Worm (Caenorhabditis elegans) whole organism, young adult: ENCODE measurements around the gene C01B9.1.

ENCODE experiments used
- B0261.1 ChIP-seq: sonication (generic microtip); optimal IDR thresholded peaks from 2 replicates; lab custom pipeline; 2016; ENCODE audit warnings: mild to moderate bottlenecking, missing genetic modification characterization, moderate library complexity, missing compliant biosample characterization
- B0336.3 ChIP-seq: fragments of 200-800 bp; sonication (Bioruptor generic); IDR thresholded peaks from 2 replicates; pipeline ENCODE4 v1.3.6; 2022; ENCODE audit warnings: missing genetic modification characterization, missing compliant biosample characterization
- C06A6.2 ChIP-seq: fragments of 200-800 bp; sonication (Bioruptor generic); conservative IDR thresholded peaks from 2 replicates; pipeline ENCODE4 v1.3.6; 2022; ENCODE audit warnings: missing genetic modification characterization, missing compliant biosample characterization
- Y53G8AR.9 ChIP-seq: fragments of 200-800 bp; sonication (Bioruptor generic); conservative IDR thresholded peaks from 2 replicates; pipeline ENCODE4 v1.3.6; 2022; ENCODE audit warnings: missing genetic modification reagents, missing genetic modification characterization, missing compliant biosample characterization
- ZK185.1 ChIP-seq: sonication (generic microtip); optimal IDR thresholded peaks from 2 replicates; lab custom pipeline; 2016; ENCODE audit warnings: mild to moderate bottlenecking, missing genetic modification characterization, missing compliant biosample characterization; ENCODE audit not compliant: poor library complexity, severe bottlenecking
- akir-1 ChIP-seq: fragments of 200-800 bp; sonication (Bioruptor generic); optimal IDR thresholded peaks from 2 replicates; lab custom pipeline; 2018; ENCODE audit warnings: mild to moderate bottlenecking, missing genetic modification characterization, moderate library complexity, missing compliant biosample characterization
- atf-7 ChIP-seq: sonication (generic microtip); optimal IDR thresholded peaks from 2 replicates; lab custom pipeline; 2017; ENCODE audit warnings: mild to moderate bottlenecking, missing genetic modification characterization, missing compliant biosample characterization
- attf-5 ChIP-seq: fragments of 200-800 bp; sonication (Bioruptor generic); optimal IDR thresholded peaks from 2 replicates; lab custom pipeline; 2018; ENCODE audit warnings: mild to moderate bottlenecking, missing genetic modification characterization, missing compliant biosample characterization
- bed-1 ChIP-seq: fragments of 200-800 bp; sonication (Bioruptor generic); IDR thresholded peaks from 2 replicates; pipeline ENCODE4 v1.3.6; 2022; ENCODE audit warnings: missing genetic modification reagents, missing genetic modification characterization, missing compliant biosample characterization
- ceh-27 ChIP-seq: fragments of 200-800 bp; sonication (Bioruptor generic); optimal IDR thresholded peaks from 2 replicates; lab custom pipeline; 2018; ENCODE audit warnings: mild to moderate bottlenecking, missing genetic modification characterization, moderate library complexity, missing compliant biosample characterization
- ceh-40 ChIP-seq: fragments of 200-800 bp; sonication (Bioruptor generic); IDR thresholded peaks from 2 replicates; pipeline ENCODE4 v1.3.6; 2022; ENCODE audit warnings: missing genetic modification characterization, missing compliant biosample characterization
- die-1 ChIP-seq: sonication (generic microtip); optimal IDR thresholded peaks from 2 replicates; lab custom pipeline; 2016; ENCODE audit warnings: missing genotype, mild to moderate bottlenecking, missing genetic modification characterization, missing compliant biosample characterization
- dox-1 ChIP-seq: fragments of 200-800 bp; sonication (Bioruptor generic); IDR thresholded peaks from 2 replicates; pipeline ENCODE4 v1.3.6; 2022; ENCODE audit warnings: missing genetic modification reagents, missing genetic modification characterization, missing compliant biosample characterization
- egrh-3 ChIP-seq: fragments of 200-800 bp; sonication (Bioruptor generic); IDR thresholded peaks from 2 replicates; pipeline ENCODE4 v1.3.6; 2022; ENCODE audit warnings: missing genetic modification reagents, missing genetic modification characterization, missing compliant biosample characterization
- ekl-4 ChIP-seq: fragments of 200-800 bp; sonication (Bioruptor generic); IDR thresholded peaks from 2 replicates; pipeline ENCODE4 v1.3.6; 2022; ENCODE audit warnings: missing genetic modification reagents, missing genetic modification characterization, missing compliant biosample characterization
- hlh-12 ChIP-seq: sonication (generic microtip); optimal IDR thresholded peaks from 2 replicates; lab custom pipeline; 2016; ENCODE audit warnings: missing genetic modification characterization, missing compliant biosample characterization
- hmg-1.2 ChIP-seq: fragments of 200-800 bp; sonication (Bioruptor generic); IDR thresholded peaks from 2 replicates; pipeline ENCODE4 v1.3.6; 2022; ENCODE audit warnings: missing genetic modification reagents, missing genetic modification characterization, missing compliant biosample characterization
- hsf-1 ChIP-seq: fragments of 200-800 bp; sonication (Bioruptor generic); IDR thresholded peaks from 2 replicates; pipeline ENCODE4 v1.3.6; 2022; ENCODE audit warnings: missing genetic modification reagents, missing genetic modification characterization, missing compliant biosample characterization
- let-526 ChIP-seq: fragments of 200-800 bp; sonication (Bioruptor generic); IDR thresholded peaks from 2 replicates; pipeline ENCODE4 v1.3.6; 2022; ENCODE audit warnings: missing genetic modification reagents, missing genetic modification characterization, missing compliant biosample characterization
- let-607 ChIP-seq, 2 experiments: fragments of 200-800 bp in 1 of 2; sonication (Bioruptor generic) in 1 of 2; sonication (generic microtip) in 1 of 2; optimal IDR thresholded peaks; 2 replicates each; lab custom pipeline; 2016 to 2018; ENCODE audit warnings: mild to moderate bottlenecking in 2 of 2, missing compliant biosample characterization in 2 of 2, missing genetic modification characterization in 2 of 2, moderate library complexity in 2 of 2, missing genotype in 1 of 2
- lin-26 ChIP-seq: fragments of 200-800 bp; sonication (Bioruptor generic); IDR thresholded peaks from 2 replicates; pipeline ENCODE4 v1.3.6; 2022; ENCODE audit warnings: missing genetic modification reagents, missing genetic modification characterization, missing compliant biosample characterization
- lsl-1 ChIP-seq: fragments of 200-800 bp; sonication (Bioruptor generic); optimal IDR thresholded peaks from 2 replicates; lab custom pipeline; 2018; ENCODE audit warnings: mild to moderate bottlenecking, missing genetic modification characterization, moderate library complexity, missing compliant biosample characterization
- madf-10 ChIP-seq: sonication (generic microtip); optimal IDR thresholded peaks from 2 replicates; lab custom pipeline; 2016; ENCODE audit warnings: mild to moderate bottlenecking, missing genetic modification characterization, missing compliant biosample characterization
- madf-8 ChIP-seq: fragments of 200-800 bp; sonication (Bioruptor generic); conservative IDR thresholded peaks from 2 replicates; pipeline ENCODE4 v1.3.6; 2022; ENCODE audit warnings: missing genetic modification reagents, missing genetic modification characterization, missing compliant biosample characterization
- nfyb-1 ChIP-seq: fragments of 200-800 bp; sonication (Bioruptor generic); IDR thresholded peaks from 2 replicates; pipeline ENCODE4 v1.3.6; 2022; ENCODE audit warnings: missing genetic modification reagents, missing genetic modification characterization, missing compliant biosample characterization
- nhr-120 ChIP-seq: fragments of 200-800 bp; sonication (Bioruptor generic); IDR thresholded peaks from 2 replicates; pipeline ENCODE4 v1.3.6; 2022; ENCODE audit warnings: missing genetic modification characterization, missing compliant biosample characterization
- nhr-179 ChIP-seq: sonication (generic microtip); optimal IDR thresholded peaks from 2 replicates; lab custom pipeline; 2016; ENCODE audit warnings: mild to moderate bottlenecking, missing genetic modification characterization, missing compliant biosample characterization
- nhr-80 ChIP-seq: sonication (generic microtip); optimal IDR thresholded peaks from 2 replicates; lab custom pipeline; 2016; ENCODE audit warnings: missing genetic modification characterization, missing compliant biosample characterization
- nhr-90 ChIP-seq: sonication (generic microtip); optimal IDR thresholded peaks from 2 replicates; lab custom pipeline; 2016; ENCODE audit warnings: missing genotype, mild to moderate bottlenecking, missing genetic modification characterization, missing compliant biosample characterization
- rec-8 ChIP-seq, 2 experiments: sonication (generic microtip); optimal IDR thresholded peaks; 2 replicates each; lab custom pipeline; 2016; ENCODE audit warnings: mild to moderate bottlenecking in 2 of 2, missing genetic modification characterization in 2 of 2, missing genetic modification reagents in 2 of 2, missing genotype in 2 of 2, missing biosample characterization in 1 of 2, missing compliant biosample characterization in 1 of 2, moderate library complexity in 1 of 2
- repo-1 ChIP-seq: sonication (generic microtip); optimal IDR thresholded peaks from 2 replicates; lab custom pipeline; 2017; ENCODE audit warnings: mild to moderate bottlenecking, missing genetic modification characterization, missing compliant biosample characterization
- rpc-1 ChIP-seq, 2 experiments: fragments of 150-350 bp in 1 of 2; sonication (generic microtip) in 1 of 2; optimal IDR thresholded peaks; 2 replicates each; lab custom pipeline; 2014 to 2018; ENCODE audit warnings: missing biosample characterization in 1 of 2, missing genetic modification characterization in 1 of 2, missing genetic modification reagents in 1 of 2, missing genotype in 1 of 2
- snpc-1.1 ChIP-seq: sonication (generic microtip); optimal IDR thresholded peaks from 2 replicates; lab custom pipeline; 2017; ENCODE audit warnings: missing genetic modification characterization, mild to moderate bottlenecking, missing compliant biosample characterization, antibody characterized with exemption, moderate library complexity, missing genotype, missing genetic modification reagents; ENCODE audit not compliant: insufficient read depth
- snpc-1.3 ChIP-seq: sonication (generic microtip); optimal IDR thresholded peaks from 2 replicates; lab custom pipeline; 2017; ENCODE audit warnings: missing genetic modification characterization, mild to moderate bottlenecking, missing compliant biosample characterization, antibody characterized with exemption, moderate library complexity, missing genotype, missing genetic modification reagents; ENCODE audit not compliant: insufficient read depth
- snpc-4 ChIP-seq, 5 experiments: fragments of 150-350 bp in 1 of 5; sonication (generic microtip) in 4 of 5; optimal IDR thresholded peaks; 2 replicates each; lab custom pipeline; 2014 to 2018; ENCODE audit warnings: missing genetic modification characterization in 5 of 5, missing biosample characterization in 3 of 5, antibody characterized with exemption in 2 of 5, mild to moderate bottlenecking in 2 of 5, missing compliant biosample characterization in 2 of 5, missing genotype in 2 of 5, moderate library complexity in 2 of 5, missing genetic modification reagents in 1 of 5
- tbp1 ChIP-seq: fragments of 200-800 bp; sonication (Bioruptor generic); optimal IDR thresholded peaks from 2 replicates; lab custom pipeline; 2018; ENCODE audit warnings: mild to moderate bottlenecking, missing genetic modification characterization, missing compliant biosample characterization
- zfh-2 ChIP-seq: fragments of 200-800 bp; sonication (Bioruptor generic); conservative IDR thresholded peaks from 2 replicates; pipeline ENCODE4 v1.3.6; 2022; ENCODE audit warnings: missing genetic modification reagents, missing genetic modification characterization, missing compliant biosample characterization
- ztf-3 ChIP-seq: fragments of 200-800 bp; sonication (Bioruptor generic); optimal IDR thresholded peaks from 2 replicates; lab custom pipeline; 2018; ENCODE audit warnings: mild to moderate bottlenecking, missing genetic modification characterization, missing compliant biosample characterization

Gene C01B9.1

DNA sequence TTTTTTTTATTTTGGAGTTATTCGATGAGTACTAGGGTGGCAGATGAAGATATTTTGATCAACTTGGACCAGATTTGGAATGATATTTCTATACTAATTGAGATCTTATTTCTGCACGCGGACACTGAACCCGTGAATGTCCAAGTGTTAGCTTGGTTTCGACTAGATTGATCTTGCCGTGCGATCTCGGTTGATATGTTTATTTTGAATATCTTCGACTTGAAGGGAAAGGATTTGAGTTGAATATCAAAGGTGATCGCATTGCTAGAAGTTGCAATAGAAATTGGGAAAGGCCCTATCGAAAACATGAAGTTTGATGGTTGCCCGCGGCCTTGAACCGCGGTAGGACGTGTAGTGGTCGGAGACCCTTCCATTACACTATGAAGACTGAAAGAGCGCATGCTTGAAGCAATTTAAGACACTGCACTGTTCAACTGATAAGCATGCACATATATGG lies 9.4 kb downstream of the C01B9.1 start:
- TF ChIP-seq nfyb-1 (0 out of 2 replicates have a peak, but pooled peaks have one; percentile 49), snpc-1.3 (tag; lab: Kevin White, UChicago) (no peak), B0336.3 (GFP tag; lab: Robert Waterston, UW) (peak; percentile 50; the same call in 1 of the 2 replicates), tbp1 (GFP tag; lab: Kevin White, UChicago) (peak; percentile 82), let-607 (tag; optimal IDR thresholded peaks at IDR 0.05; lab: Kevin White, UChicago) (peak; percentile 23 to 61), rpc-1 (optimal IDR thresholded peaks at IDR 0.05; lab: Kevin White, UChicago) (peak; percentile 69), rpc-1 (tag; optimal IDR thresholded peaks at IDR 0.05; lab: Kevin White, UChicago) (peak; percentile 63), ZK185.1 (peak; percentile 83), ceh-27 (GFP tag; lab: Kevin White, UChicago) (peak; percentile 7), repo-1 (peak; percentile 81), nhr-120 (GFP tag; lab: Robert Waterston, UW) (no peak), atf-7 (peak; percentile 68), ztf-3 (GFP tag; lab: Kevin White, UChicago) (peak; percentile 11), Y53G8AR.9 (peak; percentile 24; the same call in 1 of the 2 replicates), nhr-179 (tag; lab: Kevin White, UChicago) (peak; percentile 61), hsf-1 (GFP tag; lab: Robert Waterston, UW) (no peak), madf-8 (GFP tag; lab: Robert Waterston, UW) (no peak), C06A6.2 (GFP tag; lab: Robert Waterston, UW) (no peak), nhr-90 (tag; lab: Kevin White, UChicago) (peak; percentile 68), dox-1 (GFP tag; lab: Robert Waterston, UW) (peak; percentile 57), bed-1 (GFP tag; lab: Robert Waterston, UW) (no peak), rec-8 (tag; optimal IDR thresholded peaks at IDR 0.05; lab: Kevin White, UChicago) (peak in 1 of 2 experiments; percentile 18), lsl-1 (peak; percentile 8), die-1 (peak; percentile 22), hmg-1.2 (GFP tag; lab: Robert Waterston, UW) (0 out of 2 replicates have a peak, but pooled peaks have one; percentile 5), B0261.1 (tag; lab: Kevin White, UChicago) (peak; percentile 66), snpc-4 (GFP tag; optimal IDR thresholded peaks at IDR 0.05; lab: Kevin White, UChicago) (no peak), snpc-4 (tag; optimal IDR thresholded peaks at IDR 0.05; lab: Kevin White, UChicago) (peak in 3 of 4 experiments; percentile 36 to 70 (median 59)), nhr-80 (tag; lab: Kevin White, UChicago) (peak; percentile 95), attf-5 (GFP tag; lab: Kevin White, UChicago) (peak; percentile 13), madf-10 (tag; lab: Kevin White, UChicago) (peak; percentile 46), let-526 (no peak), snpc-1.1 (tag; lab: Kevin White, UChicago) (no peak), akir-1 (no peak), hlh-12 (no peak)
- TF ChIP-seq, all 124 proteins: peak for 23

ce11 chrII:13783880-13784279 lies 12.5 kb downstream of the C01B9.1 start, which contains the start of gene C01B9.4:
Gene C01B9.4 (minus strand): TSS chrII:13783980.
- TF ChIP-seq rpc-1 (optimal IDR thresholded peaks at IDR 0.05; lab: Kevin White, UChicago) (no peak), rpc-1 (tag; optimal IDR thresholded peaks at IDR 0.05; lab: Kevin White, UChicago) (peak; percentile 28), ekl-4 (no peak)

- TF ChIP-seq lin-26 (GFP tag; lab: Robert Waterston, UW) (0 out of 2 replicates have a peak, but pooled peaks have one; percentile 19), zfh-2 (GFP tag; lab: Robert Waterston, UW) (peak; percentile 95), ceh-40 (GFP tag; lab: Robert Waterston, UW) (no peak), egrh-3 (GFP tag; lab: Robert Waterston, UW) (peak; percentile 96)
Measured at ce11 chrII:13785582-13785981, 14.2 kb downstream of the C01B9.1 start.
